Worm (Caenorhabditis elegans) whole organism, dauer: ENCODE measurements around the gene nep-17.

ENCODE experiments used
- unc-62 ChIP-seq: sonication (generic microtip); optimal IDR thresholded peaks from 2 replicates; lab custom pipeline; 2017; ENCODE audit warnings: missing biosample characterization, missing genetic modification reagents, missing genetic modification characterization

The nep-17 gene

ce11 chrII:13492948-13493347 lies 14.7 kb upstream of the nep-17 start, which contains the start of gene F45H10.2:
Gene F45H10.2, minus strand, starts transcription at chrII:13493048.
- no peak for TF ChIP-seq unc-62

DNA sequence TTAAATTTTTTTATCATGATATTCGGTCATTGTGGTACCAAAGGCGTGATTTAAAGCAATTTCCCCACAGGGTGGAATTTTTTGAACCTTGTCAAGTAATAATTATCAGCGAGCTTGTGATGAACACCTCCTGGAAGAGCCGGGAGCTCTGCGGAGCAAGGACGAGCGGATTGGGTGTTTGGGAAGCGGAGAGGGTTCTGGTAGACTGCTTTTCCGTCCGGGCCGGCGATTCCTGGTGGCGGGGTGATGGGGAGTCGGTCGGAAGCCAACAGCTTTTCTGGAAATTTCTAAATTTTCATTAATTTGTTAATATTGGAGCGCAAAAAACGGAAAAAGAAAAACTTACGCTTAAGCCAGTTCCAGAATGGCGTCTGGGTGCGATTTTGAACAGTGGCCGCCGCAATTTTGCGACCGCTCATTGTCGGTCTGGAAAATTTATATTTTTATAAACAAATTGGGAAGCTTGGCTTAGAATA lies 13.4 kb upstream of the nep-17 start, which contains the start of gene ndua-7:
ndua-7 (minus strand) TSS at position 426 of the 476 bp plus-strand sequence.
- TF ChIP-seq unc-62, result no peak

DNA sequence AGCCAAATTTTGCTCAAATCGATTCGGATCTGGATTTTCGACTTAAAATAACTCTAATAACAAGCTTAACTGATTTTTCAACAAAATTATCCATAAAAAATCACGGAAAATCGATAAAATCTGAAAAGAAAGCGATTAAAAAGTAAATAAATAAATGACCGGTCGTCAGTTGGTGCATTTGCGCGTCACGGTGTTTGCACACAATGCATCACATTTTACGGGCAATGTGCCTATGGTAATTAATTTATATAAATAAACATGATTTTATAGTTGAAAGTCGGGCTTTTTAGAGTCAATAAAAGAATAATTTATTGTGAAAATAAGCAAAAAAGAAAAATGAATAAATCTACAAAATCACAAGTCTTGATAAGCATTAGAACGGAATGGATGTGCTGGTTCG lies 12.9 kb upstream of the nep-17 start:
- no peak for TF ChIP-seq unc-62

ce11 chrII:13495718-13496117 lies 11.9 kb upstream of the nep-17 start, which contains the start of gene drr-1:
Gene drr-1, minus strand, starts transcription at chrII:13495900.
- no peak for TF ChIP-seq unc-62

- no peak for TF ChIP-seq unc-62
These were observed 7.0 kb upstream of the nep-17 start for ce11 chrII:13500582-13500981.

- TF ChIP-seq unc-62, result no peak
These were observed 6.0 kb upstream of the nep-17 start, which contains the start of gene F45H10.5 for ce11 chrII:13501575-13501974. Gene F45H10.5, plus strand, starts transcription at chrII:13501875.

- TF ChIP-seq unc-62, result no peak
These were observed 4.0 kb upstream of the nep-17 start, which contains the start of gene F54F11.1 for ce11 chrII:13503653-13504052. Gene F54F11.1, plus strand, starts transcription at chrII:13503953.

DNA sequence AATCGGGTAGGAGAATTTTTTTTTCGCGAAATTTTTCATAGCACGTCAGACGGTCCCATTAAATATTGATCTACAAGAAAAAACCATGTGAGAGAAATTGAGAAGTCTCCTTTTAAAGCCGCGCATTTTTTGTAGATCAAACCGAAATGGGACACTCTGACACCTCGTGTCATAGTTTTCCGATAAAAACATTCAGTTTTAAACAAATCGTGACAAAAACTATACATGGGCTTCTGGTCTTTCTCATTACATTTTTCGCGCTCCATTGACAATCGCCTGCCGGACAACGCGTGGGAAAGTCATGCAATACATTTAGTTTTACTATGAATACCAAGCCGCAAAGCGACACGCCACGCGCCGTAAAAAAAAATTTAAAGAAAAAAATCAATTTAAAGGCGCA lies 2.2 kb upstream of the nep-17 start:
- no peak for TF ChIP-seq unc-62

ce11 chrII:13505977-13506568 lies 1.5 kb upstream of the nep-17 start:
- TF ChIP-seq unc-62, result no peak

- no peak for TF ChIP-seq unc-62
These were observed 988 bp downstream of the nep-17 start for ce11 chrII:13508607-13509006.

DNA sequence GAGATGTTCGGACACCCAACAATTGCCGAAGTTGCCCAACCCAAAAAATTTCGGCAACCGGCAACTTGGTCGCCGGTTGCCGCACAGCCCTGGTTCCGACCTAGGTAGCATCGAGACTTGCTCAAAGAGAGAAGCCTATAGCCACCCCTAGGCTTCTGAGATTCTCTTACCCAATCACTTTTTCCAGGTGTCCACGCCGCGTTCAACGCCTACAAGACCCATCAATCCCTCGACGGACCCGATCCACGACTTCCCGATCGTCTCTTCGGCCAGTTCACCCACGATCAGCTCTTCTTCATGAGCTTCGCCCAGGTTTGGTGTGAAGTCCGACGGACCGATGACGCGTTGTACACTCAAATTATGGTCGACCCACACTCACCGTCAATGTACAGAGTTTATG lies 8.2 kb downstream of the nep-17 start:
- no peak for TF ChIP-seq unc-62

DNA sequence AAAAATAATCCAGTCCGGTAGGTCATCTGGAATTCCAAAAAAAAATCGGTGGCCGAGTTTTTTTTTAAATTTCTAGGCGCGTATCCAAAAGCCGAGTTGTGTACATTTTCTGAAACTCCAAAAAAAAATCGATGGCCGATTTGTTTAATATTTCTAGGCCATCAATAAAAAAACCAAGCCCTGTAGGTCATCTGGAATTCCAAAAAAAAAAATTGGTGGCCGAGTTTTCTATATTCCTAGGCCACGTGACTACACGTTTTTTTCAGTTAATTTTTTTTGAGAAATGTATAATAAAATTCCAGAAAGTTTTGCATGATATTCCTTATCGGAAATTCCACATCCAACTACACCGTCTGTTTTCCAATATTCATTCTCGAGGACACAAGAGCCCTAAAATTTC lies 10.0 kb downstream of the nep-17 start, which contains the start of gene sre-45:
sre-45 (plus strand) TSS at position 301 of the 400 bp plus-strand sequence.
- TF ChIP-seq unc-62, result no peak

- no peak for TF ChIP-seq unc-62
These were observed 13.6 kb downstream of the nep-17 start for ce11 chrII:13521179-13521616.

DNA sequence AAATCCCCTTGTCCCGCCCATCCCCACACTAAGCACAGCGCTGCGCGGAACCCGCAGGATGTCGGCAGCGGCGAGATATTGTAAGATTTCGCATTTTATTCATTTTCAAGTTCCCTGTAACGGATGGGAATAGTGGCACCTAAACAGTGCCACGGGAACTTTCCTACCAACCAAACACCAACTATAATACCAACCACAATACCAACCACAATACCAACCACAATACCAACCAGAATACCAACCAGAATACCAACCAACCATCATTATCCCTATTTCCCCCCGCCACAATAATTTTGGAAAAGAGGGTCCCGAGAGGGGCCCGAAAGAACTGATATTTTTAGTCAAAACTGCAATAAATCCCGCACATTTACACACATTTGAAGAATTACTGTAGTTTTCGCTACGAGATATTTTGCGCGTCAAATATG lies 14.4 kb downstream of the nep-17 start:
- TF ChIP-seq unc-62, result no peak

- TF ChIP-seq unc-62, result no peak
These were observed 21.5 kb downstream of the nep-17 start for ce11 chrII:13529131-13529530.

DNA sequence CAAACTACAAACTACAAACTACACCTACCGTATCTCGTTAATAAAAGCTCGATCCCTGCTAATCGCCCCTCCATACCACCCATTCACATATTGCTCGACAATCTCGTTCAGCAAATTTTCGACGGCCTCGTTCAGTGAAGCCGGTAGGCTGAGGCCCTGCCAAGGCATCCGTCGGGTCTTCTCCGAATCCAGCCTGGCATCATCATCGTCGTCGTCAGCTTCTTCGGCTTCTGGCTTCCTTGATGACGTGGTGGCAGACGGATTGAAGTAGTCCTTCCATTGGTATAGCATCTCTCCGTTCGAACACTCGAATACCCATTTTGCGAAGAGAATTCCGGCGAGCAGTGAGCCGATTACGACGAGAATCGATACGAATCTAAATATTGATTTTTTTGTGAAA lies 23.0 kb downstream of the nep-17 start:
- no peak for TF ChIP-seq unc-62

DNA sequence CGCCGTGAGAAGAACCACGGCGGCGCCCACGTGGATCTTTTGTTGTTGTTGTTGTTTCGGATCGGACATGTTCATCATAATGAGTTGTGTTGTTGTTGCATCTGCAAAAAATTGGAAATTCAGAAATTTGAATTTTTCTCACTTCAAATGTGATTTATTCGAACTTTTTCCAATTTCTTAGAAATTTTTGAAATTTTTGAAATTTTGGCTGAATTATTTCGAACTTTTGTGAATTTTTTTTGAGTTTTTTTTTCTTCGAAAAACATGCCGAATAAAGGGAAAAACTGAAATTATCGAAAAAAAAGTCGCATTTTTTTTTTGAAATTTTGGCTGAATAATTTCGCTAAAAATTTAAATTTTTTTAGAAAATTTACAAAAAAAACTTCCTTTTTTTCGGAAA lies 23.5 kb downstream of the nep-17 start, which contains the start of gene snx-14:
snx-14 (minus strand) TSS at position 101 of the 400 bp plus-strand sequence.
- TF ChIP-seq unc-62, result no peak

- TF ChIP-seq unc-62, result no peak
These were observed 33.3 kb downstream of the nep-17 start, which contains the start of the genes noa-1 and Y48E1B.17 for ce11 chrII:13540956-13541355. Gene noa-1, minus strand, starts transcription at chrII:13541056. Gene Y48E1B.17, minus strand, starts transcription at chrII:13541084.
